Fruit fly (Drosophila melanogaster) Kc167 (cell line): ENCODE data around the gene CG9451.

Source experiments
- psq ChIP-seq: fragments of >200 bp; optimal IDR thresholded peaks from 2 replicates; lab custom pipeline; 2017; ENCODE audit warnings: missing external identifiers
- ttk ChIP-seq: sonication (Bioruptor generic); optimal IDR thresholded peaks from 2 replicates; lab custom pipeline; 2017; ENCODE audit warnings: missing external identifiers

DNA sequence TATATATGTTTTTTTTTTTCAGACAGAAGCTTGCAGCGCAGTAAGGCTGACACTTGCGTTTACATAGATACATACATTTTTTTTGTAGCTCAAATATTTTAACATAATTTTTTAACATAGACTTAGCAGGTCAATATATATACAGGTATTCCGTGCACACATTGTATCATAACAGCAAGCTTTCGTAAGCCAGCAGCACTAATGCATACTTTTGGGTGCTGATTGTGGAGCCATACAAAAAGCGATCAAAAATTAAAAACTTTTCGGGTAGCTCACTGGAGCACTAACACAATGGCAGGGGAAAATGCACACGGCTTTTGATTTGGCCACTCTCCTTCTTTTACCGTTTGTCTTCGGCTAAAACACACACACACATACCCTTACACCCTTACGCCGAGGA, 17.6 kb downstream of the CG9451 start:
- TF ChIP-seq psq (no peak), ttk (no peak)
